Worm (Caenorhabditis elegans): ENCODE results near the gene ttc-7.

Gene ttc-7

DNA sequence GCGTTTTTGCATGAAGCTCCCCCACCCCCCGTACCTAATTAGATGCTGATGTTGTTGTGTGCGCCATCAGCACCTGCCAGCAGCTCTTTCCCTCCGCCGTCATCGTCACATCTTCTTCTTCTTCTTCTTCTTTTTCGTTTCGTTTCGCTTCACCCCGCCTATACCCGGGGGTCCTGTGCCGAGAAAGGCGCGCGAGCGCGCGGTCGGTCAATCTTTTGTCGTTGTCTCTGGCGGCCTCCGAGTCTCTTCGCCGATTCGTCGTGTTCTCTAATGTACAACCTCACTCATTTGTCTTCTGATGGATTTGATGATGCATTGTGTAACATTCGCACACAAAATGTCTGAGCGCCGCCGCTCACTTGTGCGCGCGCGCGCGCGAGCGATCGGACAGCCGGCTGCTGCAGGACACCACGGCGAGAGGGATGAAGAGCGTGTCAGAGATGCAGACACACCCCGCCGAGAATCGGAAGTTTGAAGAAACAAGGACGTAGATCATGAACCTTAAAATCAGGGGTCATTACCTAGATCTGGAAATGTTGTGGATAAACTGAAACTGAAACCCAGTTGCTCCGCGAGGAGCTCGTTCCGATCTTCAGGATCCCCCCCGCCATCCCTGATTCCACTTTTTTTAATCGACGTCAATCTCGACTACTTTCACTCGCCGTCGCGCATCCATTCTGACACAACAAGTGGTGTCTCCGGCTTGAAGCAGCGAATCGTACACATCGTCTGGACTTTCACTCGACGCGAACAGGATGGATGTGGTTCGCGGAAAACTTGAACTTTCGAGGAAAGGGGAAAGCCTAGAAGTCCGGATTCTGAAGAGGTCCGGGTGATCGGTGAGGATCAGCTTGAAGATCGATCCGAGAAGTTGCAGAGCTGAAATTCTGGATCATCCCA, 63.4 kb downstream of the ttc-7 start:
- TF ChIP-seq unc-62 (GFP tag; optimal IDR thresholded peaks at IDR 0.05): peak; percentile 46

DNA sequence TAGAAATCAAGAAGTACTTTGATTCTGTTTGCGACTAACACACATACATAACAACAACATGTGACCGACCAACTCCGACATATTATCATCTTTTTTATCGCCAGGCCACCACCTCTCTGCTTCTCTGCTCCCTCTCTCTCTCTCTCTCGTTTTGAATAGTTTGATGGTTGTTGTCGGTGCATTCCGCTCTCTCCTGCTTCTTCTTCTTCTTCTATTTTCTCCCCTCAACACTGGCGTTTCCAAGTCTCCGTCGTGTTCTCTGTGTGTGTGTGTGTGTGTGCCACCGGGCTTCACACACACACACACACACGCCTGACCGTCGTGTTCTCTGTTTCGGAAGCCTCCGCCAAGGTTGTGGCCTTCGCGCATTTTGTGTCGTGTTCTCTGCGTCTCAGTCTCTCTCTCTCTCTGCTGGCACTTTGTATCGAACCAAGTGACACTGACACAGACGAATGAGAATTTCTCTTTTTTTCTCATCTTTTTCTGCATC, 64.9 kb downstream of the ttc-7 start:
- peak; percentile 55 for TF ChIP-seq unc-62 (GFP tag; optimal IDR thresholded peaks at IDR 0.05)

DNA sequence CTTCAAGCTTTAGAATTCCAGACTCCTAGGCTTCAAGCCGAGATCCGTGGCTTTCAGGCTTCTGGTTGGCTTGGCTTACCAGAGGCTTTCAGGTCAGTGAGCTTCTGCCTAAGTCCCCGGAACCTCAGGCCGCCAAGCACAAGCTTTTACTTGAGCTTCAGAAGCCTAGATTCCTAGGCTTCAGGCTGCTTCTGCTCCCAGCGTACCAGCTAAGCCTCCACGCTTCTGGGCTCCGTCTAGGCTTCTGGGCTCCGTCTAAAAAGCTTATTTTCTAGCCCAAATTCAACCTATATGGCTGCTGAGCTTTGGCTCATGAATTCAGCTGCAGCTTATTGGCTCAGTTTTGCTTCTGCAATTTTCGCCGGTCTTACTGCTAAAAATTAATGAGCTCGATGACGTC, 65.6 kb downstream of the ttc-7 start:
- no peak for TF ChIP-seq unc-62 (GFP tag; optimal IDR thresholded peaks at IDR 0.05)

DNA sequence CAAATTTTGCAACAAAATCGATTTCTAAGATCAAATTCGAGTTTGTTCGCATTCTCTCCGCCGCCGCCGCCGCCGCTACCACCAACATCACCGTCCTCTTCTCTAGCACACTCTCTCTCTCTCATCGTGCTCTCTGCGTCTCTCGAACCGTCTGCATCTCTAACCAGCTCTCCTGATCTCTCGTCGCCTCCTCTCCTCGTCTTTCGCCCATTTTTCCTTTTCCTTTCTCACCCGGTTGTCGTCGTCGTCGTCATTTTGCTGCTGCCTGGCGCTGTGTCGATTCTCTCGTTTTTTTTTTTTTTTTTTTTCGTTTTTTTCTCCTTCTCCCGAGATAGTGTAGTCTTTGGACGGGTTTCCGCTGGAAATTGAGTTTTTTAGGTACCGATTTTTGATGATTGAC, 66.2 kb downstream of the ttc-7 start:
- no peak for TF ChIP-seq unc-62 (GFP tag; optimal IDR thresholded peaks at IDR 0.05)

DNA sequence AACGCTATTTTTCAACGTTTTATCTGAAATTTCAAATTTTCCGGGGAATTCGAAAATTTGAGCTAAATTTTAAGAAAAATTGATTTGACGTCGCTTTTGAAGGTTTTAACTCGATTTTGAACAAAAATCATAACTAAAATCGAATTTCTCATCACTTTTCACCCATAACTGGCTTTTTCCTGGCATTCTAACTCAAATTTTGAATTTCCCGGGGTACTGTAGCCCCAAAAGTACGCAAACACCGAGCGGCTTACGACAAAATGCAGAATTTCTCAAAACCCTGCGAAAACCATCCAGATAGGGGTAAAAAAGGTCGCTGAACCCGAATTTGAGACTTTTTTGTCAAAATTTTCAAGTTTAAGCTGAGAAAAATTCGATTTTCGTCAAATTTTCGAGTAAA, 67.0 kb downstream of the ttc-7 start:
- TF ChIP-seq unc-62 (GFP tag; optimal IDR thresholded peaks at IDR 0.05): no peak
